Fruit fly (Drosophila melanogaster) whole organism, pupa: ENCODE results near the gene Atg5.

Experiments used
- CG10348 ChIP-seq: fragments of 200-800 bp; sonication (Bioruptor generic); IDR thresholded peaks from 2 replicates; pipeline ENCODE4 v1.3.6; 2022; ENCODE audit warnings: missing biosample characterization, missing genetic modification characterization
- CG12605 ChIP-seq: fragments of 200-800 bp; sonication (Bioruptor generic); IDR thresholded peaks from 2 replicates; pipeline ENCODE4 v1.3.6; 2022; ENCODE audit warnings: missing biosample characterization, missing genetic modification characterization
- CG14655 ChIP-seq: fragments of 200-800 bp; sonication (Bioruptor generic); optimal IDR thresholded peaks from 3 replicates; lab custom pipeline; 2017; ENCODE audit warnings: mild to moderate bottlenecking, missing biosample characterization, missing genetic modification reagents, missing genetic modification characterization
- CG15710 ChIP-seq: fragments of 200-800 bp; sonication (Bioruptor generic); optimal IDR thresholded peaks from 2 replicates; lab custom pipeline; 2018; ENCODE audit warnings: missing biosample characterization, mild to moderate bottlenecking, missing genetic modification characterization, moderate library complexity
- CG32121 ChIP-seq: fragments of 200-800 bp; sonication (Bioruptor generic); IDR thresholded peaks from 2 replicates; pipeline ENCODE4 v1.3.6; 2022; ENCODE audit warnings: missing biosample characterization, missing genetic modification characterization
- D1 ChIP-seq: fragments of 200-800 bp; sonication (Bioruptor generic); optimal IDR thresholded peaks from 2 replicates; lab custom pipeline; 2018; ENCODE audit warnings: missing biosample characterization, mild to moderate bottlenecking, missing genetic modification characterization, moderate library complexity
- EcR ChIP-seq: fragments of 200-800 bp; sonication (Bioruptor generic); optimal IDR thresholded peaks from 3 replicates; lab custom pipeline; 2019; ENCODE audit warnings: missing biosample characterization, missing genetic modification characterization, mild to moderate bottlenecking, moderate library complexity, missing genetic modification reagents
- Ets98B ChIP-seq: fragments of 200-800 bp; sonication (Bioruptor generic); IDR thresholded peaks from 2 replicates; pipeline ENCODE4 v1.3.6; 2022; ENCODE audit warnings: missing biosample characterization, missing genetic modification characterization
- Pif1B ChIP-seq: fragments of 200-800 bp; sonication (Bioruptor generic); optimal IDR thresholded peaks from 3 replicates; lab custom pipeline; 2016; ENCODE audit warnings: missing biosample characterization, missing genetic modification characterization
- fd96Ca ChIP-seq: fragments of 200-800 bp; sonication (Bioruptor generic); IDR thresholded peaks from 3 replicates; pipeline ENCODE4 v1.3.6; 2022; ENCODE audit warnings: missing biosample characterization, missing genetic modification characterization
- gl ChIP-seq: fragments of 200-800 bp; sonication (Bioruptor generic); optimal IDR thresholded peaks from 2 replicates; lab custom pipeline; 2018; ENCODE audit warnings: missing biosample characterization, mild to moderate bottlenecking, missing genetic modification characterization
- rn ChIP-seq: fragments of 200-800 bp; sonication (Bioruptor generic); IDR thresholded peaks from 2 replicates; pipeline ENCODE4 v1.3.6; 2022; ENCODE audit warnings: missing biosample characterization, missing genetic modification characterization

DNA sequence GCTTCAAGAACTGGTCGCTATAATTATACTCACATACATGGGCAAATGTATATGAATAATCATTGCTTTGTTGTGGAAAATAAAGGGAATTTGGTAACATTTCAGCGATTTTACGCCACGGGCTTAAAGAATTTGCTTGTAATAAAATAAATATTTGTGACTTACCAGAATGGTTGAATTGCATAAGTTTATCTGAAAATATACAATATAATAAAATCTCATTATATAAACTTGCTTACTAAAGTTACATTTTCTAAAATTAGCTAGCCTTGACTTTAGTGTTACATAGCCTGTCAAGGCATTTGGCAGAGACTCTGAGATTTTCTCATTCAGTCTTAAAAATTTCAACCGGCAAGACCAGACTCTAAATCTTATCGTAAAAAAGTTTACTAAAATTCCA lies 34.9 kb upstream of the Atg5 start, which contains the start of gene CG1999:
- TF ChIP-seq Ets98B (GFP tag; lab: Robert Waterston, UW) = no peak
- TF ChIP-seq CG10348 = no peak
- no peak for TF ChIP-seq fd96Ca (GFP tag; lab: Robert Waterston, UW)
- TF ChIP-seq CG15710 (tag; lab: Kevin White, UChicago) = no peak
- no peak for TF ChIP-seq EcR (GFP tag; lab: Kevin White, UChicago)
- TF ChIP-seq rn = no peak
- TF ChIP-seq CG32121 (GFP tag; lab: Robert Waterston, UW) = no peak
- TF ChIP-seq Pif1B = no peak
- TF ChIP-seq CG12605 = no peak
- no peak for TF ChIP-seq gl (tag; lab: Kevin White, UChicago)
- no peak for TF ChIP-seq D1
- no peak for TF ChIP-seq CG14655 (GFP tag; lab: Kevin White, UChicago)
